Fruit fly (Drosophila melanogaster): ENCODE results near the gene Trl.

DNA sequence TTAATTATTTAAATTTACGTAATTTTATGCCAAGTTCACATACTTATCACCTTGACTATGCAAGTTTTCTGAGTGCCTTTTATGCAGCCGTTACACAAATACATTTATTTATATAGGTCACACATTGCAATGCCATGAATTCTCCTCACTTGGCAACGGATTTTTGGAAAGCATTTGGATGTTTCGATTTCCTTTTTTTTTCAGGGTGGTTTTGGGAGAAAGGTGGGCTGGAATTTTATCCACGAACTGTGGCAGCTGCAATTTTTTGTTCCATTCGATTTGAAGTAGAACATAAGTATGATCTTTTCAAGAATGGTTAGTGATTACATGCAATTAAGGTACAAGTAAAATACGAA is 21.0 kb upstream of the Trl start:
- TF ChIP-seq Hnf4 (GFP tag; optimal IDR thresholded peaks at IDR 0.05) (no peak), h (GFP tag; optimal IDR thresholded peaks at IDR 0.05) (no peak), Myc (optimal IDR thresholded peaks at IDR 0.05) (no peak), N (GFP tag; optimal IDR thresholded peaks at IDR 0.05) (no peak), psq (GFP tag; optimal IDR thresholded peaks at IDR 0.05) (no peak), dmrt93B (GFP tag; optimal IDR thresholded peaks at IDR 0.05) (no peak), GATAd (GFP tag; optimal IDR thresholded peaks at IDR 0.05) (no peak), CrebA (GFP tag; optimal IDR thresholded peaks at IDR 0.05; ENCODE audit: borderline replicate concordance) (no peak), Sp1 (GFP tag; optimal IDR thresholded peaks at IDR 0.05) (no peak), fru (GFP tag; optimal IDR thresholded peaks at IDR 0.05) (no peak), OdsH (GFP tag; optimal IDR thresholded peaks at IDR 0.05) (no peak), CG32264 (GFP tag; optimal IDR thresholded peaks at IDR 0.05) (no peak)

All from whole organism, wandering third instar larva.